Fruit fly (Drosophila melanogaster): ENCODE results near the gene GstZ2.

GstZ2 gene

dm6 chr3R:9430344-9431253, 29.9 kb downstream of the GstZ2 start (continued):
- TF ChIP-seq her (GFP tag; optimal IDR thresholded peaks at IDR 0.05) (no peak), CG10565 (GFP tag; optimal IDR thresholded peaks at IDR 0.05) (no peak), Dip3 (GFP tag; optimal IDR thresholded peaks at IDR 0.05) (no peak), croc (GFP tag; conservative IDR thresholded peaks at IDR 0.05) (no peak), Atf-2 (GFP tag; optimal IDR thresholded peaks at IDR 0.05) (peak; percentile 6), CG2120 (GFP tag; optimal IDR thresholded peaks at IDR 0.05) (peak; percentile 63), CG15011 (GFP tag; optimal IDR thresholded peaks at IDR 0.05) (no peak), lbe (GFP tag; optimal IDR thresholded peaks at IDR 0.05) (no peak), CG15696 (tag; optimal IDR thresholded peaks at IDR 0.05) (no peak), E2f1 (GFP tag; IDR thresholded peaks at IDR 0.05) (0 out of 2 replicates have a peak, but pooled peaks have one; percentile 20), CG10366 (GFP tag; IDR thresholded peaks at IDR 0.05) (no peak), ro (GFP tag; IDR thresholded peaks at IDR 0.05) (no peak), insv (GFP tag; optimal IDR thresholded peaks at IDR 0.05) (no peak), Abd-B (GFP tag; optimal IDR thresholded peaks at IDR 0.05) (no peak), Dad (GFP tag; optimal IDR thresholded peaks at IDR 0.05) (no peak), CG1832 (GFP tag; optimal IDR thresholded peaks at IDR 0.05) (no peak), NC2β (GFP tag; optimal IDR thresholded peaks at IDR 0.05) (no peak), CG4404 (GFP tag; IDR thresholded peaks at IDR 0.05) (no peak), sc (optimal IDR thresholded peaks at IDR 0.05) (no peak), sc (GFP tag; optimal IDR thresholded peaks at IDR 0.05) (no peak), oc (tag; optimal IDR thresholded peaks at IDR 0.05) (no peak), CG8290 (GFP tag; optimal IDR thresholded peaks at IDR 0.05) (no peak), CG8290 (tag; optimal IDR thresholded peaks at IDR 0.05) (peak in 1 of 2 experiments; percentile 51), trh (GFP tag; optimal IDR thresholded peaks at IDR 0.05) (no peak), wdn (GFP tag; IDR thresholded peaks at IDR 0.05) (no peak), sens (GFP tag) (no peak), CG11560 (tag; IDR thresholded peaks at IDR 0.05) (no peak), eve (GFP tag; optimal IDR thresholded peaks at IDR 0.05) (peak in 1 of 2 experiments; percentile 67), CG10462 (GFP tag; optimal IDR thresholded peaks at IDR 0.05) (no peak), CG13775 (GFP tag; optimal IDR thresholded peaks at IDR 0.05) (no peak), CG8388 (GFP tag; optimal IDR thresholded peaks at IDR 0.05) (no peak), CG10654 (GFP tag; optimal IDR thresholded peaks at IDR 0.05) (no peak), org-1 (GFP tag; optimal IDR thresholded peaks at IDR 0.05) (peak; percentile 4), Atf6 (GFP tag; IDR thresholded peaks at IDR 0.05) (0 out of 2 replicates have a peak, but pooled peaks have one; percentile 33), so (GFP tag; IDR thresholded peaks at IDR 0.05) (no peak), Taf1 (GFP tag; IDR thresholded peaks at IDR 0.05) (no peak), wor (GFP tag; IDR thresholded peaks at IDR 0.05) (no peak), Doc2 (GFP tag; IDR thresholded peaks at IDR 0.05) (no peak), Six4 (GFP tag; optimal IDR thresholded peaks at IDR 0.05) (no peak), Hmx (GFP tag; optimal IDR thresholded peaks at IDR 0.05) (no peak), mld (GFP tag; IDR thresholded peaks at IDR 0.05; ENCODE audit: partially characterized antibody) (no peak), CG7963 (GFP tag; IDR thresholded peaks at IDR 0.05; ENCODE audit: partially characterized antibody) (no peak), Gsc (GFP tag; IDR thresholded peaks at IDR 0.05) (no peak), exex (tag; optimal IDR thresholded peaks at IDR 0.05) (no peak), unpg (GFP tag; optimal IDR thresholded peaks at IDR 0.05) (peak; percentile 51), NC2α (GFP tag; optimal IDR thresholded peaks at IDR 0.05) (no peak), CG11723 (GFP tag; optimal IDR thresholded peaks at IDR 0.05) (no peak), CG1529 (GFP tag; optimal IDR thresholded peaks at IDR 0.05) (no peak), odd (GFP tag; optimal IDR thresholded peaks at IDR 0.05) (peak; percentile 5), run (tag; optimal IDR thresholded peaks at IDR 0.05) (no peak), CG10321 (GFP tag; IDR thresholded peaks at IDR 0.05) (no peak)
